Fruit fly (Drosophila melanogaster): ENCODE measurements around the gene CG42675.

- TF ChIP-seq fd96Ca (GFP tag; IDR thresholded peaks at IDR 0.05) (no peak), EcR (GFP tag; optimal IDR thresholded peaks at IDR 0.05) (no peak)
Observed at dm6 chr3R:5836536-5836935, 23.1 kb downstream of the CG42675 start.
